Worm (Caenorhabditis elegans) whole organism, L1 larva: ENCODE measurements around the gene F38B6.3.

Experiments
- jun-1 ChIP-seq: fragments of 150-350 bp; optimal IDR thresholded peaks from 2 replicates; lab custom pipeline; 2014; ENCODE audit warnings: missing biosample characterization, missing genetic modification reagents, missing genetic modification characterization
- pqm-1 ChIP-seq: sonication (generic microtip); optimal IDR thresholded peaks from 3 replicates; lab custom pipeline; 2017; ENCODE audit warnings: missing biosample characterization, missing genetic modification characterization
- xbp-1 ChIP-seq: sonication (generic microtip); optimal IDR thresholded peaks from 2 replicates; lab custom pipeline; 2016; ENCODE audit warnings: missing genetic modification characterization, missing compliant biosample characterization
- ztf-11 ChIP-seq, 2 experiments: sonication (generic microtip); optimal IDR thresholded peaks; 2 replicates each; lab custom pipeline; 2016 to 2017; ENCODE audit warnings: missing genetic modification characterization in 2 of 2, missing biosample characterization in 1 of 2, missing compliant biosample characterization in 1 of 2

DNA sequence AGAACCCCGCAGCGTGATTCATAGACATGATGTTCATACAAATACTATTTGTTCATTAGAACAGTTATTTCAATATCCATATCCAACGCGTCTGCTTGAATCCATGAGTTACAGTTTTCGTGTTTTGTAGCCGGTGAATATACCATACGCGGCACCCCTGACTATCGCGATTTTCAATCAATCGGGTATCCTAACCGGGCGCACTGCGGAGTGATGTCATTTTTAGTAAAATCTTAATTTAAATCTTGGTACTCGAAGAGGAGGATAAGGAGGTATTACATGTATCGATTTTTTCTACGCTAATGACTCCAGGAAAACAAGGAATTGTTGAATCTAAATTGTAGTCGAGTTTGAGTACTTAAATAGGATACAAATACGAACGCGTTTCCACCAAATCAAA lies 24.1 kb upstream of the F38B6.3 start:
- no peak for TF ChIP-seq xbp-1 (tag; lab: Kevin White, UChicago)
- no peak for TF ChIP-seq ztf-11 (tag; optimal IDR thresholded peaks at IDR 0.05; lab: Kevin White, UChicago)
- no peak for TF ChIP-seq jun-1 (tag; lab: Kevin White, UChicago)
- TF ChIP-seq pqm-1 = no peak
